Fruit fly (Drosophila melanogaster) whole organism, embryonic: ENCODE data around the gene CG11999.

Experiments used
- Bdp1 ChIP-seq: fragments of 200-800 bp; sonication (Bioruptor generic); optimal IDR thresholded peaks from 3 replicates; lab custom pipeline; 2016; ENCODE audit warnings: missing biosample characterization, missing genetic modification characterization
- CG10274 ChIP-seq: fragments of 200-800 bp; sonication (Bioruptor generic); optimal IDR thresholded peaks from 3 replicates; lab custom pipeline; 2017; ENCODE audit warnings: missing biosample characterization, mild to moderate bottlenecking, missing genetic modification characterization
- CG10431 ChIP-seq: fragments of 200-800 bp; sonication (Bioruptor generic); optimal IDR thresholded peaks from 3 replicates; lab custom pipeline; 2018; ENCODE audit warnings: missing biosample characterization, mild to moderate bottlenecking, missing genetic modification characterization
- CG11085 ChIP-seq: fragments of 200-800 bp; sonication (Bioruptor generic); IDR thresholded peaks from 2 replicates; pipeline ENCODE4 v1.3.6; 2022; ENCODE audit warnings: missing biosample characterization, missing genetic modification characterization
- CG12299 ChIP-seq: fragments of 200-800 bp; sonication (Bioruptor generic); optimal IDR thresholded peaks from 2 replicates; lab custom pipeline; 2018; ENCODE audit warnings: missing biosample characterization, mild to moderate bottlenecking, missing genetic modification characterization
- CG12769 ChIP-seq: fragments of 200-800 bp; sonication (Bioruptor generic); optimal IDR thresholded peaks from 2 replicates; lab custom pipeline; 2019; ENCODE audit warnings: missing biosample characterization, mild to moderate bottlenecking, missing genetic modification characterization, moderate library complexity
- CG13894 ChIP-seq: fragments of 200-800 bp; sonication (Bioruptor generic); optimal IDR thresholded peaks from 3 replicates; lab custom pipeline; 2018; ENCODE audit warnings: missing biosample characterization, mild to moderate bottlenecking, missing genetic modification characterization, moderate library complexity
- CG15696 ChIP-seq: fragments of 200-800 bp; sonication (Bioruptor generic); optimal IDR thresholded peaks from 2 replicates; lab custom pipeline; 2019; ENCODE audit warnings: missing biosample characterization, mild to moderate bottlenecking, missing genetic modification characterization, moderate library complexity
- CG17361 ChIP-seq: fragments of 200-800 bp; sonication (Bioruptor generic); IDR thresholded peaks from 3 replicates; pipeline ENCODE4 v1.3.6; 2022; ENCODE audit warnings: missing biosample characterization, missing genetic modification characterization
- CG31441 ChIP-seq: fragments of 200-800 bp; sonication (Bioruptor generic); IDR thresholded peaks from 2 replicates; pipeline ENCODE4 v1.3.6; 2022; ENCODE audit warnings: missing biosample characterization, missing genetic modification characterization
- CG3726 ChIP-seq: fragments of 200-800 bp; sonication (Bioruptor generic); IDR thresholded peaks from 3 replicates; pipeline ENCODE4, ENCODE4 v1.3.6; 2022; ENCODE audit warnings: missing biosample characterization, missing genetic modification characterization
- CG4360 ChIP-seq: fragments of 200-800 bp; sonication (Bioruptor generic); IDR thresholded peaks from 2 replicates; pipeline ENCODE4 v1.3.6; 2022; ENCODE audit warnings: missing biosample characterization, missing genetic modification characterization
- CG4707 ChIP-seq: fragments of 200-800 bp; sonication (Bioruptor generic); optimal IDR thresholded peaks from 2 replicates; lab custom pipeline; 2018; ENCODE audit warnings: missing biosample characterization, mild to moderate bottlenecking, missing genetic modification characterization, moderate library complexity
- CG5180 ChIP-seq: fragments of 200-800 bp; sonication (Bioruptor generic); optimal IDR thresholded peaks from 3 replicates; lab custom pipeline; 2017; ENCODE audit warnings: missing biosample characterization, missing genetic modification characterization, mild to moderate bottlenecking, moderate library complexity, missing genetic modification reagents
- CG6272 ChIP-seq: fragments of 200-800 bp; sonication (Bioruptor generic); IDR thresholded peaks from 2 replicates; pipeline ENCODE4 v1.3.6; 2022; ENCODE audit warnings: missing biosample characterization, missing genetic modification characterization
- CG6791 ChIP-seq: fragments of 200-800 bp; sonication (Bioruptor generic); IDR thresholded peaks from 3 replicates; pipeline ENCODE4 v1.3.6; 2022; ENCODE audit warnings: missing biosample characterization, missing genetic modification characterization; ENCODE audit not compliant: partially characterized antibody
- CG7839 ChIP-seq: fragments of 200-800 bp; sonication (Bioruptor generic); optimal IDR thresholded peaks from 3 replicates; lab custom pipeline; 2018; ENCODE audit warnings: missing biosample characterization, mild to moderate bottlenecking, missing genetic modification characterization, moderate library complexity
- CG8924 ChIP-seq: fragments of 200-800 bp; optimal IDR thresholded peaks from 3 replicates; lab custom pipeline; 2019; ENCODE audit warnings: missing biosample characterization, mild to moderate bottlenecking, missing genetic modification characterization, moderate library complexity
- CrebB ChIP-seq: fragments of 200-800 bp; sonication (Bioruptor generic); optimal IDR thresholded peaks from 3 replicates; lab custom pipeline; 2018; ENCODE audit warnings: missing biosample characterization, mild to moderate bottlenecking, missing genetic modification characterization
- Dip3 ChIP-seq: fragments of 200-800 bp; sonication (Bioruptor generic); optimal IDR thresholded peaks from 3 replicates; lab custom pipeline; 2016; ENCODE audit warnings: missing biosample characterization, missing genetic modification characterization
- Dll ChIP-seq: fragments of 200-800 bp; sonication (Bioruptor generic); IDR thresholded peaks from 4 replicates; pipeline ENCODE4 v1.3.6; 2022; ENCODE audit warnings: missing biosample characterization, missing genetic modification characterization; ENCODE audit not compliant: partially characterized antibody
- Doc2 ChIP-seq: fragments of 200-800 bp; sonication (Bioruptor generic); IDR thresholded peaks from 2 replicates; pipeline ENCODE4 v1.3.6; 2022; ENCODE audit warnings: missing biosample characterization, missing genetic modification characterization
- Drgx ChIP-seq: fragments of 200-800 bp; sonication (Bioruptor generic); IDR thresholded peaks from 2 replicates; pipeline ENCODE4 v1.3.6; 2022; ENCODE audit warnings: missing biosample characterization, missing genetic modification characterization
- E2f2 ChIP-seq: fragments of 200-800 bp; sonication (Bioruptor generic); IDR thresholded peaks from 2 replicates; pipeline ENCODE4 v1.3.6; 2022; ENCODE audit warnings: missing biosample characterization, missing genetic modification characterization
- Fer1 ChIP-seq: fragments of 200-800 bp; sonication (Bioruptor generic); optimal IDR thresholded peaks from 2 replicates; lab custom pipeline; 2017; ENCODE audit warnings: missing biosample characterization, mild to moderate bottlenecking, missing genetic modification characterization
- GATAe ChIP-seq: fragments of 200-800 bp; sonication (Bioruptor generic); conservative IDR thresholded peaks from 2 replicates; pipeline ENCODE4 v1.3.6; 2022; ENCODE audit warnings: missing biosample characterization, missing genetic modification characterization
- HHEX ChIP-seq: fragments of 200-800 bp; sonication (Bioruptor generic); optimal IDR thresholded peaks from 3 replicates; lab custom pipeline; 2017; ENCODE audit warnings: missing biosample characterization, mild to moderate bottlenecking, missing genetic modification characterization, missing genetic modification reagents
- HLH4C ChIP-seq: fragments of 200-800 bp; sonication (Bioruptor generic); IDR thresholded peaks from 3 replicates; pipeline ENCODE4 v1.3.6; 2022; ENCODE audit warnings: missing biosample characterization, missing genetic modification characterization; ENCODE audit not compliant: partially characterized antibody
- HLH54F ChIP-seq: fragments of 200-800 bp; sonication (Bioruptor generic); optimal IDR thresholded peaks from 3 replicates; lab custom pipeline; 2016; ENCODE audit warnings: missing biosample characterization, missing genetic modification characterization
- MESR4 ChIP-seq: fragments of 200-800 bp; sonication (Bioruptor generic); optimal IDR thresholded peaks from 2 replicates; lab custom pipeline; 2018; ENCODE audit warnings: missing biosample characterization, mild to moderate bottlenecking, missing genetic modification characterization, moderate library complexity
- MTF-1 ChIP-seq: fragments of 200-800 bp; sonication (Bioruptor generic); optimal IDR thresholded peaks from 2 replicates; lab custom pipeline; 2018; ENCODE audit warnings: missing biosample characterization, mild to moderate bottlenecking, missing genetic modification characterization, borderline replicate concordance
- Sry-β ChIP-seq: fragments of 200-800 bp; sonication (Bioruptor generic); optimal IDR thresholded peaks from 2 replicates; lab custom pipeline; 2018; ENCODE audit warnings: missing biosample characterization, mild to moderate bottlenecking, missing genetic modification characterization, moderate library complexity
- Taf1 ChIP-seq: fragments of 200-800 bp; sonication (Bioruptor generic); IDR thresholded peaks from 2 replicates; pipeline ENCODE4 v1.3.6; 2022; ENCODE audit warnings: missing biosample characterization, missing genetic modification characterization
- ap ChIP-seq: fragments of 200-800 bp; sonication (Bioruptor generic); IDR thresholded peaks from 2 replicates; pipeline ENCODE4 v1.3.6; 2022; ENCODE audit warnings: missing biosample characterization, missing genetic modification characterization
- chn ChIP-seq: fragments of 200-800 bp; sonication (Bioruptor generic); optimal IDR thresholded peaks from 2 replicates; lab custom pipeline; 2016; ENCODE audit warnings: missing biosample characterization, missing genetic modification characterization
- dmrt99B ChIP-seq: fragments of 200-800 bp; sonication (Bioruptor generic); optimal IDR thresholded peaks from 2 replicates; lab custom pipeline; 2018; ENCODE audit warnings: missing biosample characterization, mild to moderate bottlenecking, missing genetic modification characterization, moderate library complexity
- eve ChIP-seq, 2 experiments: fragments of >200 bp; optimal IDR thresholded peaks; 2 replicates each; lab custom pipeline; 2017; ENCODE audit warnings: missing biosample characterization in 2 of 2, missing genetic modification characterization in 2 of 2
- gcm ChIP-seq: fragments of 200-800 bp; sonication (Bioruptor generic); optimal IDR thresholded peaks from 2 replicates; lab custom pipeline; 2019; ENCODE audit warnings: missing biosample characterization, mild to moderate bottlenecking, missing genetic modification characterization, moderate library complexity
- grau ChIP-seq: fragments of 200-800 bp; optimal IDR thresholded peaks from 3 replicates; lab custom pipeline; 2019; ENCODE audit warnings: missing biosample characterization, mild to moderate bottlenecking, missing genetic modification characterization, moderate library complexity
- hbn ChIP-seq: fragments of 200-800 bp; sonication (Bioruptor generic); IDR thresholded peaks from 2 replicates; pipeline ENCODE4 v1.3.6; 2022; ENCODE audit warnings: missing biosample characterization, missing genetic modification characterization; ENCODE audit not compliant: partially characterized antibody
- mirr ChIP-seq: fragments of 200-800 bp; sonication (Bioruptor generic); optimal IDR thresholded peaks from 3 replicates; lab custom pipeline; 2018; ENCODE audit warnings: missing biosample characterization, mild to moderate bottlenecking, missing genetic modification characterization
- nmo ChIP-seq: fragments of 200-800 bp; sonication (Bioruptor generic); optimal IDR thresholded peaks from 2 replicates; lab custom pipeline; 2018; ENCODE audit warnings: missing biosample characterization, mild to moderate bottlenecking, missing genetic modification characterization, moderate library complexity
- pho ChIP-seq: fragments of 200-800 bp; sonication (Bioruptor generic); optimal IDR thresholded peaks from 2 replicates; lab custom pipeline; 2016; ENCODE audit warnings: missing biosample characterization, missing genetic modification characterization
- schlank ChIP-seq: fragments of 200-800 bp; sonication (Bioruptor generic); optimal IDR thresholded peaks from 2 replicates; lab custom pipeline; 2018; ENCODE audit warnings: missing biosample characterization, mild to moderate bottlenecking, missing genetic modification characterization
- tap ChIP-seq: fragments of 200-800 bp; optimal IDR thresholded peaks from 3 replicates; lab custom pipeline; 2019; ENCODE audit warnings: missing biosample characterization, mild to moderate bottlenecking, missing genetic modification characterization, moderate library complexity
- trem ChIP-seq: fragments of 200-800 bp; optimal IDR thresholded peaks from 3 replicates; lab custom pipeline; 2019; ENCODE audit warnings: missing biosample characterization, mild to moderate bottlenecking, missing genetic modification characterization, moderate library complexity
- unc-4 ChIP-seq: fragments of 200-800 bp; sonication (Bioruptor generic); IDR thresholded peaks from 2 replicates; pipeline ENCODE4 v1.3.6; 2022; ENCODE audit warnings: missing biosample characterization, missing genetic modification characterization; ENCODE audit not compliant: partially characterized antibody
- yki ChIP-seq: fragments of >200 bp; optimal IDR thresholded peaks from 3 replicates; lab custom pipeline; 2018
- zen2 ChIP-seq: fragments of 200-800 bp; sonication (Bioruptor generic); IDR thresholded peaks from 3 replicates; pipeline ENCODE4 v1.3.6; 2022; ENCODE audit warnings: missing biosample characterization, missing genetic modification characterization; ENCODE audit not compliant: partially characterized antibody
- zfh1 ChIP-seq: fragments of 200-800 bp; sonication (Bioruptor generic); IDR thresholded peaks from 3 replicates; pipeline ENCODE4 v1.3.6; 2022; ENCODE audit warnings: missing biosample characterization, missing genetic modification characterization

The CG11999 gene

DNA sequence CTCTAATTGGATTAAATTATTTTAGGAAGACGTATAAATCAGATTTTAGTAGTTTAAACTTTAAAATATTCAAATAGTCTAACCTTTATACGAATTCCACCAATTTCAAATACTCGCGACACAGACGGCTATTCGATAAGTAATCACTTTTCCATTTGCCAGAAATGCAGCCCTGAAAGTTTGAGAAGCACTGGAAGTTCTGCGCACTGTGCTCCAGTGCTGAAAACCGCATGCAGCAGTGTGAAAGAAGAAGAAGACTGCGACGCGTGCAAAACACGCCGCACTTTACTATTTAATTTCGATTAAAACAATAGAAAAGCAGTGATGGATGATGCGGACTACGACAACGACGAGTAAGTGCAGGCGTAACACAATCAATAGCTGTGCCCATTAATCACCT lies 17.0 kb upstream of the CG11999 start, which contains the start of gene Polr2F (continued):
- TF ChIP-seq CG10431: no peak
- peak; percentile 93 for TF ChIP-seq chn (GFP tag; lab: Kevin White, UChicago)
- peak; percentile 69 for TF ChIP-seq CG6272
- peak; percentile 76 for TF ChIP-seq HHEX
- TF ChIP-seq Taf1: peak; percentile 56; the same call in 1 of the 2 replicates
- TF ChIP-seq Sry-β: peak; percentile 34
- peak; percentile 96 for TF ChIP-seq HLH54F (GFP tag; lab: Kevin White, UChicago)
- peak; percentile 79 for TF ChIP-seq Fer1 (GFP tag; lab: Kevin White, UChicago)
- peak; percentile 75 for TF ChIP-seq CG11085
- TF ChIP-seq trem: peak; percentile 63
- no peak for TF ChIP-seq Doc2 (GFP tag; lab: Robert Waterston, UW)
- peak; percentile 60 for TF ChIP-seq CG31441 (GFP tag; lab: Robert Waterston, UW)
- peak; percentile 89 for TF ChIP-seq CG13894 (tag; lab: Kevin White, UChicago)
- no peak for TF ChIP-seq CG5180 (GFP tag; lab: Kevin White, UChicago)
- peak; percentile 43; the same call in 1 of the 2 replicates for TF ChIP-seq ap (GFP tag; lab: Robert Waterston, UW)
- TF ChIP-seq schlank (tag; lab: Kevin White, UChicago): peak; percentile 64
- peak; percentile 98 for TF ChIP-seq E2f2 (GFP tag; lab: Robert Waterston, UW)
- TF ChIP-seq CG12769: no peak
- peak; percentile 72 for TF ChIP-seq mirr (GFP tag; lab: Kevin White, UChicago)
- no peak for TF ChIP-seq CG10274 (GFP tag; lab: Kevin White, UChicago)
- 0 out of 4 replicates have a peak, but pooled peaks have one; percentile 45 for TF ChIP-seq Dll (GFP tag; lab: Robert Waterston, UW)
- TF ChIP-seq Bdp1: peak; percentile 83
- peak; percentile 66 for TF ChIP-seq CG8924
- TF ChIP-seq gcm (GFP tag; lab: Kevin White, UChicago): peak; percentile 17
- TF ChIP-seq CrebB: peak; percentile 69
- peak; percentile 38; the same call in 1 of the 2 replicates for TF ChIP-seq hbn (GFP tag; lab: Robert Waterston, UW)
- TF ChIP-seq HLH4C (GFP tag; lab: Robert Waterston, UW): no peak
- TF ChIP-seq CG12299: peak; percentile 44
- TF ChIP-seq pho: peak; percentile 91
- no peak for TF ChIP-seq CG4360 (GFP tag; lab: Robert Waterston, UW)
- no peak for TF ChIP-seq eve (GFP tag; optimal IDR thresholded peaks at IDR 0.05; lab: Kevin White, UChicago)
- peak; percentile 34; the same call in 1 of the 2 replicates for TF ChIP-seq GATAe (GFP tag; lab: Robert Waterston, UW)
- no peak for TF ChIP-seq dmrt99B (tag; lab: Kevin White, UChicago)
- TF ChIP-seq zfh1 (GFP tag; lab: Robert Waterston, UW): peak; percentile 81
- TF ChIP-seq yki (lab: Kevin White, UChicago): no peak
- TF ChIP-seq zen2 (GFP tag; lab: Robert Waterston, UW): no peak
- peak; percentile 17; the same call in 1 of the 3 replicates for TF ChIP-seq CG3726 (GFP tag; lab: Robert Waterston, UW)
- peak; percentile 42 for TF ChIP-seq CG4707
- peak; percentile 75 for TF ChIP-seq CG7839 (tag; lab: Kevin White, UChicago)
- TF ChIP-seq Drgx (GFP tag; lab: Robert Waterston, UW): peak; percentile 63
- TF ChIP-seq grau (tag; lab: Kevin White, UChicago): peak; percentile 76
- TF ChIP-seq CG6791 (GFP tag; lab: Robert Waterston, UW): peak; percentile 57; the same call in 1 of the 3 replicates
- TF ChIP-seq tap (tag; lab: Kevin White, UChicago): peak; percentile 42
- TF ChIP-seq MTF-1 (GFP tag; lab: Kevin White, UChicago): peak; percentile 89
- TF ChIP-seq MESR4 (GFP tag; lab: Kevin White, UChicago): peak; percentile 97
- TF ChIP-seq CG15696 (tag; lab: Kevin White, UChicago): peak; percentile 67
- peak; percentile 78 for TF ChIP-seq nmo (GFP tag; lab: Kevin White, UChicago)
- peak; percentile 36; the same call in 1 of the 2 replicates for TF ChIP-seq unc-4 (GFP tag; lab: Robert Waterston, UW)
- TF ChIP-seq Dip3 (GFP tag; lab: Kevin White, UChicago): peak; percentile 92
- TF ChIP-seq CG17361 (GFP tag; lab: Robert Waterston, UW): peak; percentile 62
